Fruit fly (Drosophila melanogaster) whole organism, prepupa: ENCODE data around the gene RabX6.

Experiments used
- Blimp-1 ChIP-seq: fragments of 200-800 bp; sonication (Bioruptor generic); optimal IDR thresholded peaks from 3 replicates; lab custom pipeline; 2017; ENCODE audit warnings: missing biosample characterization, missing genetic modification characterization, mild to moderate bottlenecking, moderate library complexity, missing genetic modification reagents
- CG11762 ChIP-seq: fragments of 200-800 bp; sonication (Bioruptor generic); optimal IDR thresholded peaks from 3 replicates; lab custom pipeline; 2016; ENCODE audit warnings: missing biosample characterization, missing genetic modification characterization; ENCODE audit not compliant: insufficient read depth
- CG11902 ChIP-seq: fragments of 200-800 bp; sonication (Bioruptor generic); optimal IDR thresholded peaks from 3 replicates; lab custom pipeline; 2016; ENCODE audit warnings: missing biosample characterization, missing genetic modification characterization
- CG15336 ChIP-seq: fragments of 200-800 bp; sonication (Bioruptor generic); IDR thresholded peaks from 2 replicates; pipeline ENCODE4 v1.3.6; 2022; ENCODE audit warnings: missing biosample characterization, missing genetic modification characterization
- CG16779 ChIP-seq: fragments of 200-800 bp; sonication (Bioruptor generic); optimal IDR thresholded peaks from 3 replicates; lab custom pipeline; 2017; ENCODE audit warnings: missing biosample characterization, mild to moderate bottlenecking, missing genetic modification characterization
- CG3032 ChIP-seq: fragments of 200-800 bp; optimal IDR thresholded peaks from 2 replicates; lab custom pipeline; 2019; ENCODE audit warnings: missing biosample characterization, mild to moderate bottlenecking, missing genetic modification characterization, moderate library complexity
- CG31627 ChIP-seq: fragments of 200-800 bp; sonication (Bioruptor generic); optimal IDR thresholded peaks from 3 replicates; lab custom pipeline; 2016; ENCODE audit warnings: missing biosample characterization, missing genetic modification characterization
- CG32006 ChIP-seq: fragments of 200-800 bp; sonication (Bioruptor generic); optimal IDR thresholded peaks from 3 replicates; lab custom pipeline; 2017; ENCODE audit warnings: missing biosample characterization, mild to moderate bottlenecking, missing genetic modification characterization
- CG34406 ChIP-seq: fragments of 200-800 bp; sonication (Bioruptor generic); optimal IDR thresholded peaks from 3 replicates; lab custom pipeline; 2016; ENCODE audit warnings: missing biosample characterization, missing genetic modification characterization
- CG3919 ChIP-seq: fragments of 200-800 bp; sonication (Bioruptor generic); optimal IDR thresholded peaks from 3 replicates; lab custom pipeline; 2016; ENCODE audit warnings: missing biosample characterization, missing genetic modification characterization
- CG6163 ChIP-seq: fragments of 200-800 bp; sonication (Bioruptor generic); IDR thresholded peaks from 3 replicates; pipeline ENCODE4 v1.3.6; 2022; ENCODE audit warnings: missing biosample characterization, missing genetic modification characterization
- CG6276 ChIP-seq: fragments of 200-800 bp; sonication (Bioruptor generic); optimal IDR thresholded peaks from 2 replicates; lab custom pipeline; 2017; ENCODE audit warnings: missing biosample characterization, mild to moderate bottlenecking, missing genetic modification characterization
- CG6854 ChIP-seq: fragments of 200-800 bp; sonication (Bioruptor generic); optimal IDR thresholded peaks from 2 replicates; lab custom pipeline; 2017; ENCODE audit warnings: missing biosample characterization, mild to moderate bottlenecking, missing genetic modification characterization
- CG7368 ChIP-seq: fragments of 200-800 bp; sonication (Bioruptor generic); optimal IDR thresholded peaks from 3 replicates; lab custom pipeline; 2016; ENCODE audit warnings: missing biosample characterization, missing genetic modification characterization
- CG8119 ChIP-seq: fragments of 200-800 bp; sonication (Bioruptor generic); IDR thresholded peaks from 3 replicates; pipeline ENCODE4 v1.3.6; 2022; ENCODE audit warnings: missing biosample characterization, missing genetic modification characterization
- CG9139 ChIP-seq: fragments of 200-800 bp; sonication (Bioruptor generic); optimal IDR thresholded peaks from 3 replicates; lab custom pipeline; 2017; ENCODE audit warnings: missing biosample characterization, mild to moderate bottlenecking, missing genetic modification characterization
- Eip75B ChIP-seq: fragments of 200-800 bp; sonication (Bioruptor generic); optimal IDR thresholded peaks from 3 replicates; lab custom pipeline; 2016; ENCODE audit warnings: missing biosample characterization, missing genetic modification characterization
- Eip78C ChIP-seq: fragments of 200-800 bp; sonication (Bioruptor generic); peaks from one replicate; lab custom pipeline; 2016; ENCODE audit warnings: missing biosample characterization, missing genetic modification characterization
- Eip93F ChIP-seq: fragments of 200-800 bp; sonication (Bioruptor generic); optimal IDR thresholded peaks from 2 replicates; lab custom pipeline; 2016; ENCODE audit warnings: missing biosample characterization, mild to moderate bottlenecking, missing genetic modification characterization
- Ets96B ChIP-seq: fragments of 200-800 bp; optimal IDR thresholded peaks from 2 replicates; lab custom pipeline; 2019; ENCODE audit warnings: missing biosample characterization, mild to moderate bottlenecking, missing genetic modification characterization, moderate library complexity
- Hr39 ChIP-seq: fragments of 200-800 bp; sonication (Bioruptor generic); optimal IDR thresholded peaks from 2 replicates; lab custom pipeline; 2016; ENCODE audit warnings: missing biosample characterization, missing genetic modification characterization
- Hr4 ChIP-seq: fragments of 200-800 bp; sonication (Bioruptor generic); optimal IDR thresholded peaks from 3 replicates; lab custom pipeline; 2016; ENCODE audit warnings: missing biosample characterization, missing genetic modification characterization
- Lpt ChIP-seq: fragments of 200-800 bp; sonication (Bioruptor generic); optimal IDR thresholded peaks from 3 replicates; lab custom pipeline; 2016; ENCODE audit warnings: missing biosample characterization, missing genetic modification characterization
- OdsH ChIP-seq: fragments of 200-800 bp; sonication (Bioruptor generic); optimal IDR thresholded peaks from 3 replicates; lab custom pipeline; 2016; ENCODE audit warnings: missing biosample characterization, missing genetic modification characterization
- Smox ChIP-seq: fragments of 200-800 bp; sonication (Bioruptor generic); optimal IDR thresholded peaks from 3 replicates; lab custom pipeline; 2016; ENCODE audit warnings: missing biosample characterization, missing genetic modification characterization
- Sox14 ChIP-seq: fragments of 200-800 bp; sonication (Bioruptor generic); optimal IDR thresholded peaks from 3 replicates; lab custom pipeline; 2016; ENCODE audit warnings: missing biosample characterization, missing genetic modification characterization
- Sox15 ChIP-seq: fragments of 200-800 bp; sonication (Bioruptor generic); optimal IDR thresholded peaks from 3 replicates; lab custom pipeline; 2016; ENCODE audit warnings: missing biosample characterization, missing genetic modification characterization
- acj6 ChIP-seq: fragments of 200-800 bp; sonication (Bioruptor generic); optimal IDR thresholded peaks from 3 replicates; lab custom pipeline; 2016; ENCODE audit warnings: missing biosample characterization, missing genetic modification characterization
- dac ChIP-seq: fragments of 200-800 bp; sonication (Bioruptor generic); optimal IDR thresholded peaks from 2 replicates; lab custom pipeline; 2017; ENCODE audit warnings: missing biosample characterization, mild to moderate bottlenecking, missing genetic modification characterization
- fd85E ChIP-seq: fragments of 200-800 bp; sonication (Bioruptor generic); optimal IDR thresholded peaks from 3 replicates; lab custom pipeline; 2016; ENCODE audit warnings: missing biosample characterization, missing genetic modification characterization
- fkh ChIP-seq: fragments of 200-800 bp; sonication (Bioruptor generic); optimal IDR thresholded peaks from 3 replicates; lab custom pipeline; 2017; ENCODE audit warnings: missing biosample characterization, mild to moderate bottlenecking, missing genetic modification characterization, moderate library complexity
- pdm3 ChIP-seq: fragments of 200-800 bp; sonication (Bioruptor generic); optimal IDR thresholded peaks from 3 replicates; lab custom pipeline; 2016; ENCODE audit warnings: missing biosample characterization, missing genetic modification characterization
- salr ChIP-seq, 2 experiments: fragments of 200-800 bp; sonication (Bioruptor generic); optimal IDR thresholded peaks; 3 replicates each; lab custom pipeline; 2016 to 2018; ENCODE audit warnings: missing biosample characterization in 2 of 2, missing genetic modification characterization in 2 of 2, mild to moderate bottlenecking in 1 of 2
- spab ChIP-seq: fragments of 200-800 bp; sonication (Bioruptor generic); optimal IDR thresholded peaks from 2 replicates; lab custom pipeline; 2017; ENCODE audit warnings: missing biosample characterization, mild to moderate bottlenecking, missing genetic modification characterization, missing genetic modification reagents
- ss ChIP-seq, 2 experiments: fragments of 200-800 bp; sonication (Bioruptor generic); optimal IDR thresholded peaks; 2 replicates in 1 of 2; 3 replicates in 1 of 2; lab custom pipeline; 2017 to 2018; ENCODE audit warnings: mild to moderate bottlenecking in 2 of 2, missing biosample characterization in 2 of 2, missing genetic modification characterization in 2 of 2, moderate library complexity in 1 of 2
- svp ChIP-seq: fragments of 200-800 bp; sonication (Bioruptor generic); peaks from one replicate; lab custom pipeline; 2016; ENCODE audit warnings: missing biosample characterization, missing genetic modification characterization
- topi ChIP-seq: fragments of 200-800 bp; sonication (Bioruptor generic); optimal IDR thresholded peaks from 3 replicates; lab custom pipeline; 2016; ENCODE audit warnings: missing biosample characterization, missing genetic modification characterization

Gene RabX6

DNA sequence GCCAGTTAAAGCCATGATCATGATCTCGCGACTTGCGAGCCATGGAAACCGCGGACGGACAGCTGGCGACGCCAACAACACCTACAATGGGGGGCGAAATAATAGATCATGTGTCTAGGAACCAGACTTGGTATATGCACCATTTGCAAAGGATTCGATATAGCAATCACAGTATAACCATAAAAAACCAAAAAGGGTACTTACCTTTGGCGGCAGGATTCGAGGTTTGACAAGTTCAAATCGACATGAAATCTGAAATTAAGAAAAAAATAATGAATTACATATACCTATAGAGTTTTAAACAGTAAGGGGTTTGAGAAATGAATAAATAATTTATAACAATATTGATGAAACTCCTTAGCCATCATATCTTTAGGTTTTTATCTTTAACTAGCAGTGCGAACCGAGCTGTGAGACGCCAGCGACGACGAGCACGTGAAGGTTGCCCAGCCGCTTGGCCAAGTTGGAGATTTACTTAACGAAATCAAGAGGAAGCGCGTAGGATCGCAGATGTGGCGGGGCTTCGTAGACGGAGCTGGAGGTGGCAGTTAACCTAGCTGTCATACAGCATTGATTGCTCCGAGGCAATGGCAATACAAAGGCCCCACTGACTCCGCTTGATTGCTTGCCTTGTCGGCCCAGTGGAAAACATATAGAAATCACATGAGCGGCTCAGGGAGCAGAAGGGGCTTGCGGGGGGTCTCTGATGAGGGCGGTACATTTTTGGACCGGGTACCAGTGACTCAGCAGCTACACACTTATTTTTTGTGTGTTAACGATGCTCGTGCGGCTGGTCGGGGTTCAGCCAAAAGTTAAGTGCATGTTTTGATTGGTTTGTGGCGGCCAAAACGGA lies 43.8 kb downstream of the RabX6 start (continued):
- no peak for TF ChIP-seq Eip93F (GFP tag; lab: Kevin White, UChicago)
- TF ChIP-seq salr (GFP tag; optimal IDR thresholded peaks at IDR 0.05; lab: Kevin White, UChicago) = peak; percentile 54 to 81
- TF ChIP-seq Hr39 (GFP tag; lab: Kevin White, UChicago) = no peak
- peak; percentile 36 to 72 for TF ChIP-seq ss (GFP tag; optimal IDR thresholded peaks at IDR 0.05; lab: Kevin White, UChicago)
- TF ChIP-seq CG6854 (GFP tag; lab: Kevin White, UChicago) = no peak
- TF ChIP-seq acj6 (GFP tag; lab: Kevin White, UChicago) = peak; percentile 70
- peak; percentile 33 for TF ChIP-seq Lpt
- peak; percentile 26 for TF ChIP-seq svp (GFP tag; lab: Kevin White, UChicago)
- TF ChIP-seq Hr4 (GFP tag; lab: Kevin White, UChicago) = peak; percentile 69
- no peak for TF ChIP-seq Blimp-1
- peak; percentile 55 for TF ChIP-seq CG7368 (GFP tag; lab: Kevin White, UChicago)
- TF ChIP-seq CG6163 = peak; percentile 38; the same call in 2 of the 3 replicates
- TF ChIP-seq fd85E = no peak
- peak; percentile 73 for TF ChIP-seq CG15336 (GFP tag; lab: Robert Waterston, UW)
- TF ChIP-seq OdsH (GFP tag; lab: Kevin White, UChicago) = peak; percentile 76
- TF ChIP-seq dac = peak; percentile 67
- TF ChIP-seq Eip75B (GFP tag; lab: Kevin White, UChicago) = peak; percentile 79
- peak; percentile 56 for TF ChIP-seq Sox15 (GFP tag; lab: Kevin White, UChicago)
- TF ChIP-seq topi = no peak
- no peak for TF ChIP-seq CG11902 (GFP tag; lab: Kevin White, UChicago)
- peak; percentile 76 for TF ChIP-seq CG16779 (tag; lab: Kevin White, UChicago)
- peak; percentile 48 for TF ChIP-seq CG6276 (GFP tag; lab: Kevin White, UChicago)
- TF ChIP-seq fkh (GFP tag; lab: Kevin White, UChicago) = peak; percentile 11
- TF ChIP-seq Eip78C = peak; percentile 86
- TF ChIP-seq CG8119 (GFP tag; lab: Robert Waterston, UW) = peak; percentile 77
- no peak for TF ChIP-seq CG31627 (GFP tag; lab: Kevin White, UChicago)
- TF ChIP-seq CG32006 (GFP tag; lab: Kevin White, UChicago) = peak; percentile 88
- peak; percentile 72 for TF ChIP-seq pdm3 (GFP tag; lab: Kevin White, UChicago)
- TF ChIP-seq CG9139 (GFP tag; lab: Kevin White, UChicago) = peak; percentile 35
- TF ChIP-seq Sox14 = peak; percentile 18
- peak; percentile 84 for TF ChIP-seq CG3032 (tag; lab: Kevin White, UChicago)
- TF ChIP-seq CG3919 (GFP tag; lab: Kevin White, UChicago) = peak; percentile 72
- peak; percentile 77 for TF ChIP-seq CG34406 (GFP tag; lab: Kevin White, UChicago)
- peak; percentile 74 for TF ChIP-seq Ets96B (tag; lab: Kevin White, UChicago)
- peak; percentile 55 for TF ChIP-seq CG11762 (GFP tag; lab: Kevin White, UChicago)

- TF ChIP-seq CG31627 (GFP tag; lab: Kevin White, UChicago) (no peak), Eip78C (no peak), ss (GFP tag; optimal IDR thresholded peaks at IDR 0.05; lab: Kevin White, UChicago) (no peak), Smox (GFP tag; lab: Kevin White, UChicago) (no peak), spab (GFP tag; lab: Kevin White, UChicago) (no peak), fkh (GFP tag; lab: Kevin White, UChicago) (no peak), salr (GFP tag; optimal IDR thresholded peaks at IDR 0.05; lab: Kevin White, UChicago) (no peak)
These were observed 45.0 kb downstream of the RabX6 start for dm6 chr3L:735315-735714.
